Worm (Caenorhabditis elegans): ENCODE measurements around the gene rad-51.

ce11 chrIV:10252886-10253639, 31.0 kb downstream of the rad-51 start:
- TF ChIP-seq unc-62 (GFP tag; optimal IDR thresholded peaks at IDR 0.05) (no peak), ztf-11 (tag; optimal IDR thresholded peaks at IDR 0.05) (no peak), jun-1 (tag; optimal IDR thresholded peaks at IDR 0.05) (peak; percentile 32), nhr-11 (tag; optimal IDR thresholded peaks at IDR 0.05) (no peak)
